Worm (Caenorhabditis elegans): ENCODE data around the gene srh-239.

DNA sequence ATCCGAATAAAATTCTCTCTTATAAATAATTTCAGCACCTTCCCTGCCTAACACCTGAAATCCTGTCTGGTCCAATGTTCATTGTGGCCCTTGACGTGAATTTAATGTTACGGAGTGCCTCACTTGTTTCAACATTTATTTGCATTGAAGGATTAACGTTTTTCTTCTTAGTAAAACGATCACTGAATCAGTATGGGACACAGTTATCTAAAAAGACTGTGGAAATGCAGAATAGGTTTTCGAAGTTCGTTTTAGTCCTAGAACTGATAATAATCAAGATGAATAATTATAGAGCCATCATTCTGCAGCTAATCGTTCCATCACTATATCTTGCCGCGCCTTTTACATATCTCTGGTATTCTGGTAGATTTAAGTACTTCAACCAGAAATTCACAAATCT lies 49.6 kb downstream of the srh-239 start, which contains the start of gene srh-219:
- TF ChIP-seq C17E4.6 (GFP tag; IDR thresholded peaks at IDR 0.05) (no peak), dox-1 (GFP tag; IDR thresholded peaks at IDR 0.05) (no peak), rpc-1 (optimal IDR thresholded peaks at IDR 0.05) (no peak), rpc-1 (tag; optimal IDR thresholded peaks at IDR 0.05) (no peak), athp-1 (tag; optimal IDR thresholded peaks at IDR 0.05) (no peak), aptf-2 (GFP tag; conservative IDR thresholded peaks at IDR 0.05) (no peak), F49E8.2 (tag; optimal IDR thresholded peaks at IDR 0.05; ENCODE audit: insufficient read depth) (no peak), nhr-90 (tag; optimal IDR thresholded peaks at IDR 0.05) (no peak), Y53G8AR.9 (GFP tag; conservative IDR thresholded peaks at IDR 0.05) (no peak), madf-8 (GFP tag; conservative IDR thresholded peaks at IDR 0.05) (no peak), nfya-1 (tag; optimal IDR thresholded peaks at IDR 0.05; ENCODE audit: borderline replicate concordance, insufficient read depth) (no peak), rcor-1 (GFP tag; IDR thresholded peaks at IDR 0.05) (no peak)

Data from whole organism, young adult.